Worm (Caenorhabditis elegans) whole organism, L1 larva: ENCODE measurements around the gene snb-7.

Experiments
- blmp-1 ChIP-seq: fragments of 150-350 bp; optimal IDR thresholded peaks from 2 replicates; lab custom pipeline; 2014; ENCODE audit warnings: missing biosample characterization, missing genetic modification characterization
- ceh-63 ChIP-seq: fragments of 200-800 bp; sonication (Bioruptor generic); optimal IDR thresholded peaks from 2 replicates; lab custom pipeline; 2018; ENCODE audit warnings: mild to moderate bottlenecking, missing genetic modification characterization, missing compliant biosample characterization
- ceh-8 ChIP-seq: fragments of 200-800 bp; sonication (Bioruptor generic); optimal IDR thresholded peaks from 2 replicates; lab custom pipeline; 2018; ENCODE audit warnings: mild to moderate bottlenecking, missing genetic modification characterization, moderate library complexity, missing compliant biosample characterization
- ceh-82 ChIP-seq, 3 experiments: fragments of 150-350 bp in 1 of 3; sonication (generic microtip) in 2 of 3; optimal IDR thresholded peaks; 2 replicates each; lab custom pipeline; 2014 to 2017; ENCODE audit warnings: missing biosample characterization in 3 of 3, missing genetic modification characterization in 3 of 3
- dpl-1 ChIP-seq, 3 experiments: fragments of 150-350 bp in 2 of 3; sonication (generic microtip) in 1 of 3; optimal IDR thresholded peaks; 2 replicates each; lab custom pipeline; 2014 to 2017; ENCODE audit warnings: missing biosample characterization in 3 of 3, missing genetic modification characterization in 3 of 3, missing genetic modification reagents in 3 of 3
- dsc-1 ChIP-seq: sonication (generic microtip); optimal IDR thresholded peaks from 2 replicates; lab custom pipeline; 2016; ENCODE audit warnings: mild to moderate bottlenecking, missing genetic modification characterization, missing compliant biosample characterization
- efl-1 ChIP-seq, 4 experiments: fragments of 150-350 bp; optimal IDR thresholded peaks in 3 of 4; peaks in 1 of 4; 1 replicate in 1 of 4; 2 replicates in 3 of 4; lab custom pipeline; 2014; ENCODE audit warnings: missing biosample characterization in 2 of 4, missing genetic modification characterization in 2 of 4, missing genetic modification reagents in 2 of 4
- elt-2 ChIP-seq: sonication (generic microtip); optimal IDR thresholded peaks from 2 replicates; lab custom pipeline; 2016; ENCODE audit warnings: missing genetic modification characterization, mild to moderate bottlenecking, inconsistent platforms, missing compliant biosample characterization, missing genetic modification reagents
- fkh-10 ChIP-seq: sonication (generic microtip); optimal IDR thresholded peaks from 2 replicates; lab custom pipeline; 2017; ENCODE audit warnings: missing biosample characterization, missing genetic modification reagents, missing genetic modification characterization
- fkh-4 ChIP-seq: sonication (generic microtip); optimal IDR thresholded peaks from 2 replicates; lab custom pipeline; 2016; ENCODE audit warnings: missing compliant biosample characterization, missing genetic modification characterization, borderline replicate concordance
- fkh-8 ChIP-seq: sonication (generic microtip); optimal IDR thresholded peaks from 2 replicates; lab custom pipeline; 2016; ENCODE audit warnings: mild to moderate bottlenecking, missing genetic modification characterization, missing compliant biosample characterization
- fos-1 ChIP-seq: fragments of 150-350 bp; optimal IDR thresholded peaks from 2 replicates; lab custom pipeline; 2014; ENCODE audit warnings: missing biosample characterization, missing genetic modification characterization
- grh-1 ChIP-seq: fragments of 200-800 bp; sonication (Bioruptor generic); IDR thresholded peaks from 2 replicates; pipeline ENCODE4 v1.3.6; 2022; ENCODE audit warnings: missing genetic modification reagents, missing genetic modification characterization, missing compliant biosample characterization
- irx-1 ChIP-seq: sonication (generic microtip); optimal IDR thresholded peaks from 2 replicates; lab custom pipeline; 2016; ENCODE audit warnings: missing genetic modification characterization, missing compliant biosample characterization
- isw-1 ChIP-seq: fragments of 200-800 bp; sonication (Bioruptor generic); IDR thresholded peaks from 2 replicates; pipeline ENCODE4 v1.3.6; 2022; ENCODE audit warnings: missing genetic modification characterization, missing compliant biosample characterization
- jun-1 ChIP-seq: fragments of 150-350 bp; optimal IDR thresholded peaks from 2 replicates; lab custom pipeline; 2014; ENCODE audit warnings: missing biosample characterization, missing genetic modification reagents, missing genetic modification characterization
- lin-13 ChIP-seq: fragments of 150-350 bp; optimal IDR thresholded peaks from 2 replicates; lab custom pipeline; 2014; ENCODE audit warnings: missing biosample characterization, missing genetic modification reagents, missing genetic modification characterization
- lin-14 ChIP-seq: fragments of 200-800 bp; sonication (Bioruptor generic); optimal IDR thresholded peaks from 2 replicates; lab custom pipeline; 2018; ENCODE audit warnings: mild to moderate bottlenecking, missing genetic modification characterization, moderate library complexity, missing compliant biosample characterization
- lin-15B ChIP-seq: fragments of 150-350 bp; sonication (generic microtip); optimal IDR thresholded peaks from 3 replicates; lab custom pipeline; 2014; ENCODE audit warnings: missing biosample characterization, missing genetic modification characterization
- lin-35 ChIP-seq, 2 experiments: fragments of 150-350 bp; optimal IDR thresholded peaks; 2 replicates each; lab custom pipeline; 2014; ENCODE audit warnings: missing biosample characterization in 2 of 2, missing genetic modification characterization in 2 of 2, missing genetic modification reagents in 2 of 2
- lin-39 ChIP-seq: fragments of 150-350 bp; optimal IDR thresholded peaks from 2 replicates; lab custom pipeline; 2014; ENCODE audit warnings: missing biosample characterization, missing genetic modification reagents, missing genetic modification characterization
- lsy-2 ChIP-seq, 2 experiments: fragments of 150-350 bp; optimal IDR thresholded peaks; 2 replicates each; lab custom pipeline; 2014; ENCODE audit warnings: missing biosample characterization in 2 of 2, missing genetic modification characterization in 2 of 2
- mab-9 ChIP-seq: fragments of 200-800 bp; sonication (Bioruptor generic); IDR thresholded peaks from 2 replicates; pipeline ENCODE4 v1.3.6; 2022; ENCODE audit warnings: missing genetic modification reagents, missing genetic modification characterization, missing compliant biosample characterization
- nhr-20 ChIP-seq: sonication (generic microtip); optimal IDR thresholded peaks from 2 replicates; lab custom pipeline; 2016; ENCODE audit warnings: mild to moderate bottlenecking, missing genetic modification characterization, missing compliant biosample characterization
- nhr-47 ChIP-seq: sonication (generic microtip); optimal IDR thresholded peaks from 2 replicates; lab custom pipeline; 2016; ENCODE audit warnings: mild to moderate bottlenecking, missing genetic modification characterization, moderate library complexity, missing compliant biosample characterization
- nhr-77 ChIP-seq: fragments of 150-350 bp; optimal IDR thresholded peaks from 2 replicates; lab custom pipeline; 2014; ENCODE audit warnings: missing biosample characterization, missing genetic modification characterization
- nhr-84 ChIP-seq: sonication (generic microtip); optimal IDR thresholded peaks from 2 replicates; lab custom pipeline; 2017; ENCODE audit warnings: missing biosample characterization, missing genetic modification characterization
- nhr-85 ChIP-seq: sonication (generic microtip); peaks from one replicate; lab custom pipeline; 2016; ENCODE audit warnings: missing genetic modification characterization, inconsistent platforms, missing compliant biosample characterization
- nhr-90 ChIP-seq: sonication (generic microtip); optimal IDR thresholded peaks from 2 replicates; lab custom pipeline; 2016; ENCODE audit warnings: mild to moderate bottlenecking, missing genetic modification characterization, missing compliant biosample characterization; ENCODE audit not compliant: poor library complexity
- pag-3 ChIP-seq: sonication (generic microtip); optimal IDR thresholded peaks from 2 replicates; lab custom pipeline; 2017; ENCODE audit warnings: missing genetic modification characterization, mild to moderate bottlenecking, missing compliant biosample characterization, antibody characterized with exemption, borderline replicate concordance; ENCODE audit not compliant: insufficient read depth
- rnt-1 ChIP-seq: sonication (generic microtip); optimal IDR thresholded peaks from 2 replicates; lab custom pipeline; 2016; ENCODE audit warnings: mild to moderate bottlenecking, missing genetic modification characterization, moderate library complexity, missing compliant biosample characterization
- snu-23 ChIP-seq: sonication (generic microtip); optimal IDR thresholded peaks from 2 replicates; lab custom pipeline; 2016; ENCODE audit warnings: missing genetic modification characterization, missing compliant biosample characterization
- sptf-1 ChIP-seq: fragments of 150-350 bp; optimal IDR thresholded peaks from 2 replicates; lab custom pipeline; 2014; ENCODE audit warnings: missing biosample characterization, missing genetic modification characterization
- swsn-7 ChIP-seq: sonication (generic microtip); optimal IDR thresholded peaks from 2 replicates; lab custom pipeline; 2016; ENCODE audit warnings: missing genetic modification characterization, missing compliant biosample characterization
- tbx-2 ChIP-seq: sonication (generic microtip); optimal IDR thresholded peaks from 2 replicates; lab custom pipeline; 2016; ENCODE audit warnings: missing genetic modification characterization, missing compliant biosample characterization
- unc-30 ChIP-seq: sonication (generic microtip); optimal IDR thresholded peaks from 2 replicates; lab custom pipeline; 2017; ENCODE audit warnings: missing biosample characterization, missing genetic modification characterization
- unc-86 ChIP-seq: sonication (generic microtip); optimal IDR thresholded peaks from 2 replicates; lab custom pipeline; 2016; ENCODE audit warnings: missing genetic modification characterization, missing compliant biosample characterization
- vab-15 ChIP-seq: sonication (generic microtip); optimal IDR thresholded peaks from 2 replicates; lab custom pipeline; 2017; ENCODE audit warnings: missing genotype, mild to moderate bottlenecking, missing genetic modification characterization, missing compliant biosample characterization
- zip-4 ChIP-seq: fragments of 200-800 bp; sonication (Bioruptor generic); optimal IDR thresholded peaks from 2 replicates; lab custom pipeline; 2018; ENCODE audit warnings: mild to moderate bottlenecking, missing genetic modification characterization, moderate library complexity, missing compliant biosample characterization
- ztf-4 ChIP-seq: fragments of 150-350 bp; optimal IDR thresholded peaks from 2 replicates; lab custom pipeline; 2014; ENCODE audit warnings: missing biosample characterization, missing genetic modification characterization

Gene snb-7

ce11 chrIV:12565933-12566540 is 5.4 kb downstream of the snb-7 start, which contains the start of gene eak-7:
eak-7 (minus strand) TSS chrIV:12565983.
- TF ChIP-seq nhr-77 (tag; lab: Kevin White, UChicago) (no peak), fkh-8 (tag; lab: Kevin White, UChicago) (peak; percentile 55), zip-4 (GFP tag; lab: Kevin White, UChicago) (no peak), fos-1 (tag; lab: Kevin White, UChicago) (peak; percentile 46), dsc-1 (peak; percentile 86), snu-23 (GFP tag; lab: Kevin White, UChicago) (peak; percentile 27), fkh-4 (tag; lab: Kevin White, UChicago) (no peak), tbx-2 (no peak), lin-14 (GFP tag; lab: Kevin White, UChicago) (peak; percentile 27), efl-1 (optimal IDR thresholded peaks at IDR 0.05; lab: Kevin White, UChicago) (peak in 1 of 2 experiments; percentile 0), efl-1 (GFP tag; optimal IDR thresholded peaks at IDR 0.05 in 1 of 2; lab: Kevin White, UChicago) (peak in 1 of 2 experiments; percentile 68)
- TF ChIP-seq, all 84 proteins: peak for 6

ce11 chrIV:12567176-12567892 is 6.7 kb downstream of the snb-7 start, which contains the start of the genes hsb-1 and let-99:
hsb-1 (minus strand) TSS chrIV:12567226.
let-99 (plus strand) TSS chrIV:12567842.
- peak; percentile 69 to 84 for TF ChIP-seq efl-1 (optimal IDR thresholded peaks at IDR 0.05; lab: Kevin White, UChicago)
- TF ChIP-seq efl-1 (GFP tag; optimal IDR thresholded peaks at IDR 0.05 in 1 of 2; lab: Kevin White, UChicago), result peak; percentile 40 to 83
- no peak for TF ChIP-seq nhr-90 (tag; lab: Kevin White, UChicago)
- TF ChIP-seq elt-2 (tag; lab: Kevin White, UChicago), result no peak
- TF ChIP-seq lin-14 (GFP tag; lab: Kevin White, UChicago), result peak; percentile 84
- TF ChIP-seq rnt-1 (tag; lab: Kevin White, UChicago), result peak; percentile 66
- no peak for TF ChIP-seq vab-15 (tag; lab: Kevin White, UChicago)
- peak; percentile 27 for TF ChIP-seq swsn-7 (tag; lab: Kevin White, UChicago)
- TF ChIP-seq dsc-1, result no peak
- TF ChIP-seq unc-30 (tag; lab: Kevin White, UChicago), result no peak
- no peak for TF ChIP-seq nhr-85
- no peak for TF ChIP-seq nhr-20 (tag; lab: Kevin White, UChicago)
- TF ChIP-seq ceh-63, result no peak
- TF ChIP-seq isw-1, result no peak
- TF ChIP-seq tbx-2, result no peak
- peak; percentile 19 for TF ChIP-seq blmp-1 (tag; lab: Kevin White, UChicago)
- no peak for TF ChIP-seq fkh-10
- TF ChIP-seq lin-35 (GFP tag; optimal IDR thresholded peaks at IDR 0.05; lab: Kevin White, UChicago), result peak; percentile 33 to 51
- TF ChIP-seq snu-23 (GFP tag; lab: Kevin White, UChicago), result no peak
- no peak for TF ChIP-seq lsy-2 (tag; optimal IDR thresholded peaks at IDR 0.05; lab: Kevin White, UChicago)
- TF ChIP-seq lin-13 (GFP tag; lab: Kevin White, UChicago), result no peak
- no peak for TF ChIP-seq ceh-8 (GFP tag; lab: Kevin White, UChicago)
- TF ChIP-seq grh-1 (GFP tag; lab: Robert Waterston, UW), result no peak
- no peak for TF ChIP-seq pag-3 (tag; lab: Kevin White, UChicago)
- TF ChIP-seq mab-9 (GFP tag; lab: Robert Waterston, UW), result no peak
- TF ChIP-seq lin-39 (tag; lab: Kevin White, UChicago), result no peak
- TF ChIP-seq nhr-47 (tag; lab: Kevin White, UChicago), result no peak
- TF ChIP-seq ceh-82 (tag; optimal IDR thresholded peaks at IDR 0.05; lab: Kevin White, UChicago), result peak in 2 of 3 experiments; percentile 12 to 21
- no peak for TF ChIP-seq irx-1 (tag; lab: Kevin White, UChicago)
- no peak for TF ChIP-seq lin-15B (tag; lab: Kevin White, UChicago)
- no peak for TF ChIP-seq nhr-84 (tag; lab: Kevin White, UChicago)
- no peak for TF ChIP-seq jun-1 (tag; lab: Kevin White, UChicago)
- no peak for TF ChIP-seq unc-86
- peak; percentile 1 to 52 (median 52) for TF ChIP-seq dpl-1 (GFP tag; optimal IDR thresholded peaks at IDR 0.05; lab: Kevin White, UChicago)
- no peak for TF ChIP-seq sptf-1 (tag; lab: Kevin White, UChicago)
- TF ChIP-seq ztf-4, result no peak
- no peak for TF ChIP-seq fkh-8 (tag; lab: Kevin White, UChicago)
